Worm (Caenorhabditis elegans) whole organism, L4 larva: ENCODE results near the gene spig-5.

Experiments
- F37D6.2 ChIP-seq: sonication (generic microtip); optimal IDR thresholded peaks from 2 replicates; lab custom pipeline; 2016; ENCODE audit warnings: mild to moderate bottlenecking, missing genetic modification characterization, missing compliant biosample characterization
- F44E2.7 ChIP-seq: fragments of 200-800 bp; sonication (Bioruptor generic); IDR thresholded peaks from 2 replicates; pipeline ENCODE4 v2.1.2; 2022; ENCODE audit warnings: missing genetic modification characterization, missing compliant biosample characterization
- T20F7.1 ChIP-seq: fragments of 200-800 bp; sonication (Bioruptor generic); optimal IDR thresholded peaks from 2 replicates; lab custom pipeline; 2018; ENCODE audit warnings: mild to moderate bottlenecking, missing genetic modification characterization, missing compliant biosample characterization
- T26A8.4 ChIP-seq: fragments of 200-800 bp; sonication (Bioruptor generic); IDR thresholded peaks from 2 replicates; pipeline ENCODE4 v1.3.6; 2022; ENCODE audit warnings: missing genetic modification characterization, missing compliant biosample characterization
- Y105C5A.15 ChIP-seq: fragments of 200-800 bp; sonication (Bioruptor generic); IDR thresholded peaks from 2 replicates; pipeline ENCODE4 v1.3.6; 2022; ENCODE audit warnings: missing genetic modification characterization, missing compliant biosample characterization
- Y75B8A.6 ChIP-seq: fragments of 200-800 bp; sonication (Bioruptor generic); IDR thresholded peaks from 2 replicates; pipeline ENCODE4 v1.3.6; 2022; ENCODE audit warnings: missing genetic modification reagents, missing genetic modification characterization, missing compliant biosample characterization
- ZK337.2 ChIP-seq: fragments of 200-800 bp; sonication (Bioruptor generic); IDR thresholded peaks from 2 replicates; pipeline ENCODE4 v1.3.6; 2022; ENCODE audit warnings: missing genetic modification reagents, missing genetic modification characterization, missing compliant biosample characterization
- ZK546.5 ChIP-seq, 2 experiments: sonication (generic microtip); optimal IDR thresholded peaks; 2 replicates each; lab custom pipeline; 2017; ENCODE audit warnings: missing biosample characterization in 2 of 2, missing genetic modification characterization in 2 of 2
- ceh-32 ChIP-seq: sonication (generic microtip); optimal IDR thresholded peaks from 2 replicates; lab custom pipeline; 2016; ENCODE audit warnings: mild to moderate bottlenecking, missing genetic modification characterization, missing compliant biosample characterization; ENCODE audit not compliant: poor library complexity
- ceh-62 ChIP-seq: sonication (generic microtip); optimal IDR thresholded peaks from 2 replicates; lab custom pipeline; 2017; ENCODE audit warnings: missing biosample characterization, missing genetic modification characterization
- ceh-82 ChIP-seq: sonication (generic microtip); optimal IDR thresholded peaks from 2 replicates; lab custom pipeline; 2017; ENCODE audit warnings: missing biosample characterization, missing genetic modification characterization
- ces-1 ChIP-seq: fragments of 150-350 bp; sonication (generic microtip); optimal IDR thresholded peaks from 4 replicates; lab custom pipeline; 2014; ENCODE audit warnings: missing biosample characterization, missing genetic modification reagents, missing genetic modification characterization
- cey-2 ChIP-seq: sonication (generic microtip); optimal IDR thresholded peaks from 3 replicates; lab custom pipeline; 2017; ENCODE audit warnings: missing genetic modification characterization, mild to moderate bottlenecking, missing compliant biosample characterization, antibody characterized with exemption, borderline replicate concordance; ENCODE audit not compliant: insufficient read depth
- daf-19 ChIP-seq: fragments of 200-800 bp; sonication (Bioruptor generic); conservative IDR thresholded peaks from 2 replicates; pipeline ENCODE4 v1.3.6; 2022; ENCODE audit warnings: missing genetic modification characterization, missing compliant biosample characterization
- duxl-1 ChIP-seq: sonication (generic microtip); optimal IDR thresholded peaks from 2 replicates; lab custom pipeline; 2016; ENCODE audit warnings: mild to moderate bottlenecking, missing genetic modification characterization, moderate library complexity, missing compliant biosample characterization; ENCODE audit not compliant: poor library complexity
- fos-1 ChIP-seq: fragments of 150-350 bp; optimal IDR thresholded peaks from 2 replicates; lab custom pipeline; 2014; ENCODE audit warnings: missing biosample characterization, missing genetic modification characterization
- gei-8 ChIP-seq: fragments of 200-800 bp; sonication (Bioruptor generic); optimal IDR thresholded peaks from 2 replicates; lab custom pipeline; 2018; ENCODE audit warnings: mild to moderate bottlenecking, missing genetic modification characterization, missing compliant biosample characterization
- hif-1 ChIP-seq, 2 experiments: sonication (generic microtip); optimal IDR thresholded peaks; 2 replicates each; lab custom pipeline; 2016 to 2017; ENCODE audit warnings: missing compliant biosample characterization in 2 of 2, missing genetic modification characterization in 2 of 2, missing genetic modification reagents in 2 of 2, missing genotype in 2 of 2, mild to moderate bottlenecking in 1 of 2
- hlh-11 ChIP-seq: fragments of 200-800 bp; sonication (Bioruptor generic); optimal IDR thresholded peaks from 2 replicates; lab custom pipeline; 2018; ENCODE audit warnings: mild to moderate bottlenecking, missing genetic modification characterization, missing compliant biosample characterization
- jun-1 ChIP-seq: fragments of 150-350 bp; optimal IDR thresholded peaks from 2 replicates; lab custom pipeline; 2014; ENCODE audit warnings: missing biosample characterization, missing genetic modification reagents, missing genetic modification characterization
- lim-7 ChIP-seq: fragments of 200-800 bp; sonication (Bioruptor generic); IDR thresholded peaks from 2 replicates; pipeline ENCODE4 v1.3.6; 2022; ENCODE audit warnings: missing genetic modification characterization, missing compliant biosample characterization
- lin-38 ChIP-seq: fragments of 200-800 bp; sonication (Bioruptor generic); IDR thresholded peaks from 2 replicates; pipeline ENCODE4 v1.3.6; 2022; ENCODE audit warnings: missing genetic modification reagents, missing genetic modification characterization, missing compliant biosample characterization
- lin-39 ChIP-seq: fragments of 150-350 bp; optimal IDR thresholded peaks from 2 replicates; lab custom pipeline; 2014; ENCODE audit warnings: missing biosample characterization, missing genetic modification reagents, missing genetic modification characterization
- lir-3 ChIP-seq: sonication (generic microtip); optimal IDR thresholded peaks from 2 replicates; lab custom pipeline; 2016; ENCODE audit warnings: mild to moderate bottlenecking, missing genetic modification characterization, missing compliant biosample characterization
- lsy-2 ChIP-seq, 2 experiments: fragments of 150-350 bp in 1 of 2; sonication (generic microtip) in 1 of 2; optimal IDR thresholded peaks; 2 replicates each; lab custom pipeline; 2014 to 2017; ENCODE audit warnings: missing biosample characterization in 2 of 2, missing genetic modification characterization in 2 of 2
- madf-5 ChIP-seq, 2 experiments: fragments of 200-800 bp; sonication (Bioruptor generic); IDR thresholded peaks; 2 replicates each; pipeline ENCODE4 v1.3.6; 2022; ENCODE audit warnings: missing compliant biosample characterization in 2 of 2, missing genetic modification characterization in 2 of 2
- mdt-29 ChIP-seq: fragments of 200-800 bp; sonication (Bioruptor generic); IDR thresholded peaks from 2 replicates; pipeline ENCODE4 v1.3.6; 2022; ENCODE audit warnings: missing genetic modification reagents, missing genetic modification characterization, missing compliant biosample characterization
- mxl-2 ChIP-seq: fragments of 200-800 bp; sonication (Bioruptor generic); conservative IDR thresholded peaks from 2 replicates; pipeline ENCODE4 v1.3.6; 2022; ENCODE audit warnings: missing genetic modification reagents, missing genetic modification characterization, missing compliant biosample characterization
- nhr-102 ChIP-seq: sonication (generic microtip); optimal IDR thresholded peaks from 2 replicates; lab custom pipeline; 2016; ENCODE audit warnings: mild to moderate bottlenecking, missing genetic modification characterization, moderate library complexity, missing compliant biosample characterization
- nhr-11 ChIP-seq: fragments of 150-350 bp; optimal IDR thresholded peaks from 2 replicates; lab custom pipeline; 2014; ENCODE audit warnings: missing biosample characterization, missing genetic modification characterization
- nhr-111 ChIP-seq: fragments of 200-800 bp; sonication (Bioruptor generic); optimal IDR thresholded peaks from 2 replicates; lab custom pipeline; 2018; ENCODE audit warnings: mild to moderate bottlenecking, missing genetic modification characterization, missing compliant biosample characterization
- nhr-25 ChIP-seq: sonication (generic microtip); optimal IDR thresholded peaks from 2 replicates; lab custom pipeline; 2017; ENCODE audit warnings: missing genetic modification characterization, mild to moderate bottlenecking, missing compliant biosample characterization, antibody characterized with exemption, moderate library complexity, borderline replicate concordance; ENCODE audit not compliant: insufficient read depth
- nhr-76 ChIP-seq: fragments of 150-350 bp; optimal IDR thresholded peaks from 2 replicates; lab custom pipeline; 2014; ENCODE audit warnings: missing biosample characterization, missing genetic modification characterization
- pha-4 ChIP-seq, 2 experiments: fragments of 150-350 bp in 1 of 2; fragments of 200-800 bp in 1 of 2; sonication (Bioruptor generic) in 1 of 2; IDR thresholded peaks in 1 of 2; optimal IDR thresholded peaks in 1 of 2; 2 replicates each; pipeline versions ENCODE4 v1.3.6 to Lab custom; 2014 to 2022; ENCODE audit warnings: missing genetic modification characterization in 2 of 2, missing genetic modification reagents in 2 of 2, missing biosample characterization in 1 of 2, missing compliant biosample characterization in 1 of 2
- rbr-2 ChIP-seq: sonication (generic microtip); optimal IDR thresholded peaks from 2 replicates; lab custom pipeline; 2016; ENCODE audit warnings: missing genotype, missing genetic modification characterization, missing compliant biosample characterization
- saeg-2 ChIP-seq: fragments of 200-800 bp; sonication (Bioruptor generic); IDR thresholded peaks from 2 replicates; pipeline ENCODE4 v1.3.6; 2022; ENCODE audit warnings: missing genetic modification reagents, missing genetic modification characterization, missing compliant biosample characterization
- sdz-12 ChIP-seq: fragments of 200-800 bp; sonication (Bioruptor generic); optimal IDR thresholded peaks from 2 replicates; lab custom pipeline; 2018; ENCODE audit warnings: mild to moderate bottlenecking, missing genetic modification characterization, missing compliant biosample characterization
- snpc-4 ChIP-seq: fragments of 150-350 bp; optimal IDR thresholded peaks from 2 replicates; lab custom pipeline; 2014; ENCODE audit warnings: missing biosample characterization, missing genetic modification characterization
- spr-1 ChIP-seq: sonication (generic microtip); optimal IDR thresholded peaks from 2 replicates; lab custom pipeline; 2016; ENCODE audit warnings: mild to moderate bottlenecking, missing genetic modification characterization, missing compliant biosample characterization
- spr-3 ChIP-seq: fragments of 200-800 bp; sonication (Bioruptor generic); optimal IDR thresholded peaks from 2 replicates; lab custom pipeline; 2018; ENCODE audit warnings: mild to moderate bottlenecking, missing genetic modification characterization, missing compliant biosample characterization
- tag-97 ChIP-seq: fragments of 200-800 bp; sonication (Bioruptor generic); IDR thresholded peaks from 2 replicates; pipeline ENCODE4 v1.3.6; 2022; ENCODE audit warnings: missing genetic modification characterization, missing compliant biosample characterization
- unc-130 ChIP-seq: sonication (generic microtip); optimal IDR thresholded peaks from 2 replicates; lab custom pipeline; 2016; ENCODE audit warnings: missing genetic modification reagents, missing genetic modification characterization, missing compliant biosample characterization
- unc-39 ChIP-seq: sonication (generic microtip); optimal IDR thresholded peaks from 2 replicates; lab custom pipeline; 2017; ENCODE audit warnings: missing biosample characterization, missing genetic modification characterization
- vab-7 ChIP-seq: fragments of 200-800 bp; sonication (Bioruptor generic); IDR thresholded peaks from 2 replicates; pipeline ENCODE4 v1.3.6; 2022; ENCODE audit warnings: missing genetic modification reagents, missing genetic modification characterization, missing compliant biosample characterization
- zag-1 ChIP-seq: fragments of 150-350 bp; optimal IDR thresholded peaks from 2 replicates; lab custom pipeline; 2014; ENCODE audit warnings: missing biosample characterization, missing genetic modification characterization
- zfp-3 ChIP-seq: fragments of 200-800 bp; sonication (Bioruptor generic); conservative IDR thresholded peaks from 2 replicates; pipeline ENCODE4 v1.3.6; 2022; ENCODE audit warnings: missing genetic modification reagents, missing genetic modification characterization, missing compliant biosample characterization
- zip-2 ChIP-seq: fragments of 150-350 bp; optimal IDR thresholded peaks from 2 replicates; lab custom pipeline; 2014; ENCODE audit warnings: missing biosample characterization, missing genetic modification characterization
- ztf-11 ChIP-seq: fragments of 150-350 bp; optimal IDR thresholded peaks from 2 replicates; lab custom pipeline; 2014; ENCODE audit warnings: missing biosample characterization, missing genetic modification characterization
- ztf-7 ChIP-seq: fragments of 150-350 bp; optimal IDR thresholded peaks from 2 replicates; lab custom pipeline; 2014; ENCODE audit warnings: missing biosample characterization, missing genetic modification characterization

Gene spig-5

ce11 chrV:14354258-14354877 lies 46.1 kb downstream of the spig-5 start, which contains the start of gene Y49A3A.3 (continued):
- TF ChIP-seq vab-7 (GFP tag; lab: Robert Waterston, UW) (peak; percentile 49; the same call in 1 of the 2 replicates), hlh-11 (tag; lab: Kevin White, UChicago) (peak; percentile 55), zip-2 (no peak), saeg-2 (0 out of 2 replicates have a peak, but pooled peaks have one; percentile 48), T26A8.4 (GFP tag; lab: Robert Waterston, UW) (peak; percentile 86), zag-1 (tag; lab: Kevin White, UChicago) (no peak), sdz-12 (GFP tag; lab: Kevin White, UChicago) (peak; percentile 85), mxl-2 (GFP tag; lab: Robert Waterston, UW) (0 out of 2 replicates have a peak, but pooled peaks have one; percentile 7), lir-3 (tag; lab: Kevin White, UChicago) (no peak), ceh-62 (tag; lab: Kevin White, UChicago) (no peak), nhr-11 (no peak), zfp-3 (peak; percentile 82; the same call in 1 of the 2 replicates), jun-1 (tag; lab: Kevin White, UChicago) (no peak), ces-1 (GFP tag; lab: Kevin White, UChicago) (no peak), F37D6.2 (tag; lab: Kevin White, UChicago) (no peak), ZK546.5 (tag; optimal IDR thresholded peaks at IDR 0.05; lab: Kevin White, UChicago) (peak in 1 of 2 experiments; percentile 2), ztf-11 (no peak), gei-8 (GFP tag; lab: Kevin White, UChicago) (no peak), hif-1 (tag; optimal IDR thresholded peaks at IDR 0.05; lab: Kevin White, UChicago) (no peak), rbr-2 (tag; lab: Kevin White, UChicago) (no peak), cey-2 (no peak), spr-3 (GFP tag; lab: Kevin White, UChicago) (peak; percentile 67), unc-130 (GFP tag; lab: Kevin White, UChicago) (no peak), Y105C5A.15 (peak; percentile 49; the same call in 1 of the 2 replicates), fos-1 (tag; lab: Kevin White, UChicago) (no peak), lim-7 (GFP tag; lab: Robert Waterston, UW) (no peak), pha-4 (GFP tag; IDR thresholded peaks at IDR 0.05; lab: Robert Waterston, UW) (peak; percentile 67), pha-4 (tag; optimal IDR thresholded peaks at IDR 0.05; lab: Kevin White, UChicago) (no peak), nhr-76 (tag; lab: Kevin White, UChicago) (no peak), duxl-1 (tag; lab: Kevin White, UChicago) (peak; percentile 37), ZK337.2 (GFP tag; lab: Robert Waterston, UW) (no peak), ceh-82 (no peak), spr-1 (tag; lab: Kevin White, UChicago) (peak; percentile 65), madf-5 (GFP tag; IDR thresholded peaks at IDR 0.05; lab: Robert Waterston, UW) (0 out of 4 replicates have a peak, but pooled peaks have one; percentile 3 to 18), tag-97 (no peak), lsy-2 (tag; optimal IDR thresholded peaks at IDR 0.05; lab: Kevin White, UChicago) (peak in 1 of 2 experiments; percentile 65), nhr-25 (peak; percentile 59), lin-39 (no peak), nhr-102 (tag; lab: Kevin White, UChicago) (peak; percentile 91), snpc-4 (tag; lab: Kevin White, UChicago) (no peak), lin-38 (GFP tag; lab: Robert Waterston, UW) (peak; percentile 66), ceh-32 (no peak), ztf-7 (no peak), daf-19 (GFP tag; lab: Robert Waterston, UW) (no peak), unc-39 (tag; lab: Kevin White, UChicago) (no peak), nhr-111 (GFP tag; lab: Kevin White, UChicago) (peak; percentile 28), T20F7.1 (GFP tag; lab: Kevin White, UChicago) (peak; percentile 60), Y75B8A.6 (GFP tag; lab: Robert Waterston, UW) (no peak), mdt-29 (GFP tag; lab: Robert Waterston, UW) (no peak; the same call in 1 of the 2 replicates), F44E2.7 (no peak)
